Fruit fly (Drosophila melanogaster) whole organism, embryonic: ENCODE data around the gene Polr1C.

ENCODE experiments used
- Aef1 ChIP-seq: fragments of 200-800 bp; sonication (Bioruptor generic); IDR thresholded peaks from 3 replicates; pipeline ENCODE4 v1.3.6; 2022; ENCODE audit warnings: missing biosample characterization, missing genetic modification characterization
- Antp ChIP-seq: fragments of 200-800 bp; sonication (Bioruptor generic); optimal IDR thresholded peaks from 3 replicates; lab custom pipeline; 2016; ENCODE audit warnings: missing biosample characterization, missing genetic modification characterization
- C15 ChIP-seq: fragments of 200-800 bp; sonication (Bioruptor generic); IDR thresholded peaks from 3 replicates; pipeline ENCODE4 v1.3.6; 2022; ENCODE audit warnings: missing biosample characterization, missing genetic modification characterization
- CG11247 ChIP-seq: fragments of 200-800 bp; sonication (Bioruptor generic); IDR thresholded peaks from 2 replicates; pipeline ENCODE4 v1.3.6; 2022; ENCODE audit warnings: missing biosample characterization, missing genetic modification characterization
- CG11398 ChIP-seq: fragments of 200-800 bp; sonication (Bioruptor generic); optimal IDR thresholded peaks from 2 replicates; lab custom pipeline; 2016; ENCODE audit warnings: missing biosample characterization, missing genetic modification characterization
- CG11504 ChIP-seq: fragments of 200-800 bp; sonication (Bioruptor generic); optimal IDR thresholded peaks from 3 replicates; lab custom pipeline; 2019; ENCODE audit warnings: missing biosample characterization, mild to moderate bottlenecking, missing genetic modification characterization, moderate library complexity
- CG12071 ChIP-seq: fragments of 200-800 bp; sonication (Bioruptor generic); optimal IDR thresholded peaks from 3 replicates; lab custom pipeline; 2018; ENCODE audit warnings: missing biosample characterization, mild to moderate bottlenecking, missing genetic modification characterization
- CG14014 ChIP-seq: fragments of 200-800 bp; sonication (Bioruptor generic); IDR thresholded peaks from 2 replicates; pipeline ENCODE4 v1.3.6; 2022; ENCODE audit warnings: missing biosample characterization, missing genetic modification characterization
- CG15479 ChIP-seq: fragments of 200-800 bp; sonication (Bioruptor generic); optimal IDR thresholded peaks from 3 replicates; lab custom pipeline; 2019; ENCODE audit warnings: missing biosample characterization, mild to moderate bottlenecking, missing genetic modification characterization, moderate library complexity
- CG16863 ChIP-seq: fragments of 200-800 bp; sonication (Bioruptor generic); optimal IDR thresholded peaks from 3 replicates; lab custom pipeline; 2016; ENCODE audit warnings: missing biosample characterization, missing genetic modification characterization
- CG17186 ChIP-seq: fragments of 200-800 bp; sonication (Bioruptor generic); optimal IDR thresholded peaks from 3 replicates; lab custom pipeline; 2017; ENCODE audit warnings: missing biosample characterization, missing genetic modification reagents, missing genetic modification characterization
- CG17385 ChIP-seq: fragments of 200-800 bp; sonication (Bioruptor generic); optimal IDR thresholded peaks from 3 replicates; lab custom pipeline; 2018; ENCODE audit warnings: missing biosample characterization, mild to moderate bottlenecking, missing genetic modification characterization
- CG17612 ChIP-seq: fragments of 200-800 bp; sonication (Bioruptor generic); IDR thresholded peaks from 2 replicates; pipeline ENCODE4 v1.3.6; 2022; ENCODE audit warnings: missing biosample characterization, missing genetic modification characterization
- CG17912 ChIP-seq: fragments of 200-800 bp; sonication (Bioruptor generic); optimal IDR thresholded peaks from 2 replicates; lab custom pipeline; 2018; ENCODE audit warnings: missing biosample characterization, mild to moderate bottlenecking, missing genetic modification characterization
- CG2712 ChIP-seq: fragments of 200-800 bp; optimal IDR thresholded peaks from 3 replicates; lab custom pipeline; 2019; ENCODE audit warnings: missing biosample characterization, mild to moderate bottlenecking, missing genetic modification characterization, moderate library complexity
- CG2889 ChIP-seq: fragments of 200-800 bp; sonication (Bioruptor generic); IDR thresholded peaks from 3 replicates; pipeline ENCODE4 v1.3.6; 2022; ENCODE audit warnings: missing biosample characterization, missing genetic modification characterization
- CG31224 ChIP-seq: fragments of 200-800 bp; sonication (Bioruptor generic); IDR thresholded peaks from 2 replicates; pipeline ENCODE4 v1.3.6; 2022; ENCODE audit warnings: missing biosample characterization, missing genetic modification characterization
- CG3163 ChIP-seq: fragments of 200-800 bp; sonication (Bioruptor generic); optimal IDR thresholded peaks from 3 replicates; lab custom pipeline; 2016; ENCODE audit warnings: missing biosample characterization, missing genetic modification characterization
- CG3726 ChIP-seq: fragments of 200-800 bp; sonication (Bioruptor generic); IDR thresholded peaks from 3 replicates; pipeline ENCODE4, ENCODE4 v1.3.6; 2022; ENCODE audit warnings: missing biosample characterization, missing genetic modification characterization
- CG4617 ChIP-seq: fragments of 200-800 bp; sonication (Bioruptor generic); optimal IDR thresholded peaks from 3 replicates; lab custom pipeline; 2016; ENCODE audit warnings: missing biosample characterization, missing genetic modification characterization, borderline replicate concordance
- CG6175 ChIP-seq: fragments of 200-800 bp; sonication (Bioruptor generic); IDR thresholded peaks from 3 replicates; pipeline ENCODE4 v1.3.6; 2022; ENCODE audit warnings: missing biosample characterization, missing genetic modification characterization
- CG6689 ChIP-seq: fragments of 200-800 bp; sonication (Bioruptor generic); IDR thresholded peaks from 2 replicates; pipeline ENCODE4 v1.3.6; 2022; ENCODE audit warnings: missing biosample characterization, missing genetic modification characterization
- CG9437 ChIP-seq: fragments of 200-800 bp; sonication (Bioruptor generic); optimal IDR thresholded peaks from 2 replicates; lab custom pipeline; 2018; ENCODE audit warnings: missing biosample characterization, mild to moderate bottlenecking, missing genetic modification characterization
- CG9876 ChIP-seq: fragments of 200-800 bp; sonication (Bioruptor generic); optimal IDR thresholded peaks from 2 replicates; lab custom pipeline; 2016; ENCODE audit warnings: missing biosample characterization, missing genetic modification characterization
- D ChIP-seq, 2 experiments: fragments of 200-800 bp in 1 of 2; fragments of >200 bp in 1 of 2; sonication (Bioruptor generic) in 1 of 2; optimal IDR thresholded peaks; 2 replicates in 1 of 2; 3 replicates in 1 of 2; lab custom pipeline; 2017; ENCODE audit warnings: mild to moderate bottlenecking in 1 of 2, missing biosample characterization in 1 of 2, missing genetic modification characterization in 1 of 2, missing genetic modification reagents in 1 of 2
- Fer1 ChIP-seq: fragments of 200-800 bp; sonication (Bioruptor generic); optimal IDR thresholded peaks from 2 replicates; lab custom pipeline; 2017; ENCODE audit warnings: missing biosample characterization, mild to moderate bottlenecking, missing genetic modification characterization
- HLH54F ChIP-seq: fragments of 200-800 bp; sonication (Bioruptor generic); optimal IDR thresholded peaks from 3 replicates; lab custom pipeline; 2016; ENCODE audit warnings: missing biosample characterization, missing genetic modification characterization
- HmgZ ChIP-seq: fragments of 200-800 bp; sonication (Bioruptor generic); optimal IDR thresholded peaks from 2 replicates; lab custom pipeline; 2018; ENCODE audit warnings: missing biosample characterization, mild to moderate bottlenecking, missing genetic modification characterization
- Hr51 ChIP-seq, 2 experiments: fragments of 200-800 bp; sonication (Bioruptor generic); optimal IDR thresholded peaks; 2 replicates in 1 of 2; 3 replicates in 1 of 2; lab custom pipeline; 2016 to 2018; ENCODE audit warnings: missing biosample characterization in 2 of 2, missing genetic modification characterization in 2 of 2, mild to moderate bottlenecking in 1 of 2, moderate library complexity in 1 of 2
- Myb ChIP-seq: fragments of 200-800 bp; sonication (Bioruptor generic); optimal IDR thresholded peaks from 2 replicates; lab custom pipeline; 2016; ENCODE audit warnings: missing biosample characterization, missing genetic modification characterization
- NFAT ChIP-seq: fragments of 200-800 bp; sonication (Bioruptor generic); IDR thresholded peaks from 2 replicates; pipeline ENCODE4 v1.3.6; 2022; ENCODE audit warnings: missing biosample characterization, missing genetic modification characterization
- Oaz ChIP-seq: fragments of 200-800 bp; sonication (Bioruptor generic); IDR thresholded peaks from 2 replicates; pipeline ENCODE4 v1.3.6; 2022; ENCODE audit warnings: missing biosample characterization, missing genetic modification characterization
- Pdp1 ChIP-seq, 2 experiments: fragments of 200-800 bp; sonication (Bioruptor generic); optimal IDR thresholded peaks; 3 replicates each; lab custom pipeline; 2016; ENCODE audit warnings: missing biosample characterization in 2 of 2, missing genetic modification characterization in 2 of 2, mild to moderate bottlenecking in 1 of 2, moderate library complexity in 1 of 2
- YL-1 ChIP-seq: fragments of 200-800 bp; sonication (Bioruptor generic); optimal IDR thresholded peaks from 3 replicates; lab custom pipeline; 2017; ENCODE audit warnings: missing biosample characterization, mild to moderate bottlenecking, missing genetic modification characterization
- ab ChIP-seq: fragments of 200-800 bp; sonication (Bioruptor generic); optimal IDR thresholded peaks from 2 replicates; lab custom pipeline; 2016; ENCODE audit warnings: missing biosample characterization, missing genetic modification characterization
- az2 ChIP-seq: fragments of 200-800 bp; sonication (Bioruptor generic); optimal IDR thresholded peaks from 3 replicates; lab custom pipeline; 2016; ENCODE audit warnings: missing biosample characterization, missing genetic modification characterization
- corto ChIP-seq: fragments of 200-800 bp; sonication (Bioruptor generic); optimal IDR thresholded peaks from 2 replicates; lab custom pipeline; 2016; ENCODE audit warnings: missing biosample characterization, mild to moderate bottlenecking, missing genetic modification characterization, moderate library complexity
- eve ChIP-seq, 2 experiments: fragments of >200 bp; optimal IDR thresholded peaks; 2 replicates each; lab custom pipeline; 2017; ENCODE audit warnings: missing biosample characterization in 2 of 2, missing genetic modification characterization in 2 of 2
- ewg ChIP-seq: fragments of 200-800 bp; sonication (Bioruptor generic); optimal IDR thresholded peaks from 3 replicates; lab custom pipeline; 2017; ENCODE audit warnings: mild to moderate bottlenecking, missing biosample characterization, missing genetic modification reagents, missing genetic modification characterization
- fd102C ChIP-seq: fragments of 200-800 bp; sonication (Bioruptor generic); optimal IDR thresholded peaks from 2 replicates; lab custom pipeline; 2018; ENCODE audit warnings: missing biosample characterization, mild to moderate bottlenecking, missing genetic modification characterization, moderate library complexity
- fd3F ChIP-seq: fragments of 200-800 bp; sonication (Bioruptor generic); optimal IDR thresholded peaks from 2 replicates; lab custom pipeline; 2018; ENCODE audit warnings: missing biosample characterization, mild to moderate bottlenecking, missing genetic modification characterization, moderate library complexity
- fru ChIP-seq: fragments of >200 bp; optimal IDR thresholded peaks from 2 replicates; lab custom pipeline; 2017
- gce ChIP-seq: fragments of 200-800 bp; sonication (Bioruptor generic); IDR thresholded peaks from 3 replicates; pipeline ENCODE4 v1.3.6; 2022; ENCODE audit warnings: missing biosample characterization, missing genetic modification characterization
- h ChIP-seq: fragments of >200 bp; optimal IDR thresholded peaks from 2 replicates; lab custom pipeline; 2017
- mld ChIP-seq: fragments of 200-800 bp; sonication (Bioruptor generic); IDR thresholded peaks from 3 replicates; pipeline ENCODE4 v1.3.6; 2022; ENCODE audit warnings: missing biosample characterization, missing genetic modification characterization; ENCODE audit not compliant: partially characterized antibody
- sisA ChIP-seq: fragments of 200-800 bp; sonication (Bioruptor generic); IDR thresholded peaks from 2 replicates; pipeline ENCODE4 v1.3.6; 2022; ENCODE audit warnings: missing biosample characterization, missing genetic modification characterization
- stwl ChIP-seq: fragments of 200-800 bp; sonication (Bioruptor generic); optimal IDR thresholded peaks from 3 replicates; lab custom pipeline; 2018; ENCODE audit warnings: missing biosample characterization, mild to moderate bottlenecking, missing genetic modification characterization, moderate library complexity
- tap ChIP-seq: fragments of 200-800 bp; optimal IDR thresholded peaks from 3 replicates; lab custom pipeline; 2019; ENCODE audit warnings: missing biosample characterization, mild to moderate bottlenecking, missing genetic modification characterization, moderate library complexity
- trem ChIP-seq: fragments of 200-800 bp; optimal IDR thresholded peaks from 3 replicates; lab custom pipeline; 2019; ENCODE audit warnings: missing biosample characterization, mild to moderate bottlenecking, missing genetic modification characterization, moderate library complexity
- vfl ChIP-seq: fragments of 200-800 bp; sonication (Bioruptor generic); optimal IDR thresholded peaks from 2 replicates; lab custom pipeline; 2016; ENCODE audit warnings: missing biosample characterization, missing genetic modification characterization
- zfh1 ChIP-seq: fragments of 200-800 bp; sonication (Bioruptor generic); IDR thresholded peaks from 3 replicates; pipeline ENCODE4 v1.3.6; 2022; ENCODE audit warnings: missing biosample characterization, missing genetic modification characterization

Polr1C gene

DNA sequence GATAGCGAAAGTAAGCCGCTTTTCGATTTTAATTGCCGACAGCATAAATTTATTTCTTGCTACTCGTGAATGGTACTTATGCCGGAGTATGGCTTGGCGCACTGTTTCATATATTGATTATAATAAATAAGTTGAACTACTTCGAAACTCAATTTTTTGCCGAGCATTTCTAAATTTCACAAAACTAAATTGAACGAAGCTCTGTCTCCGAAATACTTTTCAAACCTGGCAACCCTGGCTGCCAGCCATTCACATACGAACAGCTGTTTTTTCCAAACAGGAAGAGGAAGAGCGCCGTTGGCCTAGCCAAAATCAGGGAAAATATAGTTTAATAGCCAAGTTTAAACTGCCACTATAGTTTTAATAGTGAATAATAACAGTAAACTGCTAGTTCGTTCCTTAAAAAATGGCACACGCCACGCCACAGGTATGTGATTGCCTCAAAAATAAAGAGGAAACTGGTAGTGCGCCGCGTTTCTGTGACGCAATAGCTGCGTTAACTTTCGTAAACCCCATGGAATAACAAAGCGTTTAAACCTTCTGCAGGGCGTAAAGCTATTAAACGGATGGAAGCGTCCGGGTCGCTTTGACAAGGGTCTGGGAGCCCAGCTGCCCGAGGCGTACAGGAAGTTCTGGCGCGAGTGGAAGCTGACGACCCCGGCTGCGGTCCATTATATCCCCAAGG, 5.1 kb downstream of the Polr1C start, which contains the start of gene mRpL28 (continued):
- TF ChIP-seq CG17186 (GFP tag; lab: Kevin White, UChicago) = peak; percentile 10
- TF ChIP-seq CG9437 = peak; percentile 28
- no peak for TF ChIP-seq ab (GFP tag; lab: Kevin White, UChicago)
- TF ChIP-seq CG17912 = no peak
- TF ChIP-seq CG11504 (tag; lab: Kevin White, UChicago) = no peak
- TF ChIP-seq NFAT (GFP tag; lab: Robert Waterston, UW) = no peak
- no peak for TF ChIP-seq vfl (GFP tag; lab: Kevin White, UChicago)
- peak; percentile 89 for TF ChIP-seq YL-1 (GFP tag; lab: Kevin White, UChicago)
- TF ChIP-seq Antp (GFP tag; lab: Kevin White, UChicago) = no peak
- TF ChIP-seq CG3726 = no peak
- TF ChIP-seq Oaz (GFP tag; lab: Robert Waterston, UW) = no peak
- peak; percentile 98 for TF ChIP-seq CG17385 (GFP tag; lab: Kevin White, UChicago)
- peak; percentile 27 for TF ChIP-seq HLH54F (GFP tag; lab: Kevin White, UChicago)
- TF ChIP-seq Fer1 = peak; percentile 50
- TF ChIP-seq Hr51 (GFP tag; optimal IDR thresholded peaks at IDR 0.05; lab: Kevin White, UChicago) = no peak
- no peak for TF ChIP-seq fd102C
- no peak for TF ChIP-seq ewg (GFP tag; lab: Kevin White, UChicago)
- TF ChIP-seq CG2712 (tag; lab: Kevin White, UChicago) = peak; percentile 41
- no peak for TF ChIP-seq CG11247 (GFP tag; lab: Robert Waterston, UW)
- no peak for TF ChIP-seq az2 (GFP tag; lab: Kevin White, UChicago)
- TF ChIP-seq tap = no peak
- TF ChIP-seq Pdp1 (GFP tag; optimal IDR thresholded peaks at IDR 0.05; lab: Kevin White, UChicago) = peak in 1 of 2 experiments; percentile 97
- no peak for TF ChIP-seq gce (GFP tag; lab: Robert Waterston, UW)
- no peak for TF ChIP-seq D (optimal IDR thresholded peaks at IDR 0.05; lab: Kevin White, UChicago)
- no peak for TF ChIP-seq D (GFP tag; optimal IDR thresholded peaks at IDR 0.05; lab: Kevin White, UChicago)
- no peak for TF ChIP-seq fru
- no peak for TF ChIP-seq h (lab: Kevin White, UChicago)
- no peak for TF ChIP-seq CG11398
- no peak for TF ChIP-seq CG6175
- TF ChIP-seq stwl (tag; lab: Kevin White, UChicago) = peak; percentile 92
- TF ChIP-seq eve (GFP tag; optimal IDR thresholded peaks at IDR 0.05; lab: Kevin White, UChicago) = no peak
- TF ChIP-seq corto (GFP tag; lab: Kevin White, UChicago) = no peak
- TF ChIP-seq sisA = no peak
- no peak for TF ChIP-seq CG3163 (GFP tag; lab: Kevin White, UChicago)
- no peak for TF ChIP-seq CG31224 (GFP tag; lab: Robert Waterston, UW)
- TF ChIP-seq CG12071 (GFP tag; lab: Kevin White, UChicago) = no peak
- TF ChIP-seq CG4617 (GFP tag; lab: Kevin White, UChicago) = peak; percentile 54
- peak; percentile 49 for TF ChIP-seq trem
- TF ChIP-seq CG17612 (GFP tag; lab: Robert Waterston, UW) = no peak
- TF ChIP-seq CG9876 (GFP tag; lab: Kevin White, UChicago) = no peak
- no peak for TF ChIP-seq fd3F (GFP tag; lab: Kevin White, UChicago)
- no peak for TF ChIP-seq CG16863
- TF ChIP-seq zfh1 (GFP tag; lab: Robert Waterston, UW) = no peak
- TF ChIP-seq CG14014 = no peak
- no peak for TF ChIP-seq mld (GFP tag; lab: Robert Waterston, UW)
- TF ChIP-seq CG2889 (GFP tag; lab: Robert Waterston, UW) = no peak
- peak; percentile 57 for TF ChIP-seq HmgZ (tag; lab: Kevin White, UChicago)
- TF ChIP-seq Myb (GFP tag; lab: Kevin White, UChicago) = no peak
- peak; percentile 7 for TF ChIP-seq CG15479 (GFP tag; lab: Kevin White, UChicago)
- no peak for TF ChIP-seq C15 (GFP tag; lab: Robert Waterston, UW)
- TF ChIP-seq CG6689 (GFP tag; lab: Robert Waterston, UW) = 0 out of 2 replicates have a peak, but pooled peaks have one; percentile 4
- TF ChIP-seq Aef1 (GFP tag; lab: Robert Waterston, UW) = no peak
